Worm (Caenorhabditis elegans): Measurements from ENCODE around the gene spp-16.
A peak's percentile ranks its signal among the peaks of the same experiment; 100 is the strongest.

spp-16 gene

ce11 chrV:10931189-10931588 is 30.1 kb upstream of the spp-16 start, which contains the start of gene scvp-1:
scvp-1 (minus strand) TSS chrV:10931289.
- TF ChIP-seq mbf-1 (tag; optimal IDR thresholded peaks at IDR 0.05) (no peak), nhr-10 (tag; optimal IDR thresholded peaks at IDR 0.05) (no peak), nhr-77 (tag; optimal IDR thresholded peaks at IDR 0.05) (no peak), ztf-11 (tag; optimal IDR thresholded peaks at IDR 0.05) (no peak), ztf-4 (tag; optimal IDR thresholded peaks at IDR 0.05) (no peak), ztf-1 (GFP tag; conservative IDR thresholded peaks at IDR 0.05) (no peak), gmeb-1 (tag; optimal IDR thresholded peaks at IDR 0.05) (no peak), unc-55 (GFP tag; optimal IDR thresholded peaks at IDR 0.05) (no peak), nhr-12 (tag; optimal IDR thresholded peaks at IDR 0.05) (no peak), elt-3 (tag; optimal IDR thresholded peaks at IDR 0.05) (no peak), sma-9 (GFP tag; optimal IDR thresholded peaks at IDR 0.05) (no peak), sma-9 (tag; optimal IDR thresholded peaks at IDR 0.05) (no peak), ceh-82 (tag; optimal IDR thresholded peaks at IDR 0.05) (no peak)

- TF ChIP-seq peb-1 (tag; optimal IDR thresholded peaks at IDR 0.05): no peak
- TF ChIP-seq ama-1 (optimal IDR thresholded peaks at IDR 0.05): no peak
- peak; percentile 39 for TF ChIP-seq lin-11 (tag; optimal IDR thresholded peaks at IDR 0.05)
Observed at ce11 chrV:10929511-10929910, 28.4 kb upstream of the spp-16 start, which contains the start of gene F58B4.3. F58B4.3 (plus strand) TSS chrV:10929811.

ce11 chrV:10925658-10926057 is 24.6 kb upstream of the spp-16 start:
- no peak for TF ChIP-seq ztf-4 (tag; optimal IDR thresholded peaks at IDR 0.05)
- peak; percentile 35 for TF ChIP-seq lin-11 (tag; optimal IDR thresholded peaks at IDR 0.05)
- no peak for TF ChIP-seq mdl-1 (tag; optimal IDR thresholded peaks at IDR 0.05)
- TF ChIP-seq ZK546.5 (tag; optimal IDR thresholded peaks at IDR 0.05): no peak

ce11 chrV:10924731-10925130 is 23.6 kb upstream of the spp-16 start, which contains the start of gene F58B4.6:
F58B4.6 (plus strand) TSS chrV:10925031.
- no peak for TF ChIP-seq nhr-77 (tag; optimal IDR thresholded peaks at IDR 0.05)
- TF ChIP-seq lin-11 (tag; optimal IDR thresholded peaks at IDR 0.05): peak; percentile 12

- TF ChIP-seq nhr-77 (tag; optimal IDR thresholded peaks at IDR 0.05) (no peak), dmd-4 (tag; optimal IDR thresholded peaks at IDR 0.05) (no peak), lin-11 (tag; optimal IDR thresholded peaks at IDR 0.05) (no peak), nhr-25 (tag; optimal IDR thresholded peaks at IDR 0.05) (no peak), peb-1 (tag; optimal IDR thresholded peaks at IDR 0.05) (no peak), lin-39 (tag; optimal IDR thresholded peaks at IDR 0.05) (no peak), R02D3.7 (tag; optimal IDR thresholded peaks at IDR 0.05) (no peak), nhr-237 (tag; optimal IDR thresholded peaks at IDR 0.05) (no peak), sma-3 (GFP tag; optimal IDR thresholded peaks at IDR 0.05) (no peak), nhr-12 (tag; optimal IDR thresholded peaks at IDR 0.05) (no peak), crh-2 (tag; optimal IDR thresholded peaks at IDR 0.05) (no peak), nhr-23 (tag; optimal IDR thresholded peaks at IDR 0.05) (no peak), Y55F3AM.14 (GFP tag; optimal IDR thresholded peaks at IDR 0.05) (no peak), unc-62 (GFP tag; optimal IDR thresholded peaks at IDR 0.05) (no peak), F13H6.1 (tag; optimal IDR thresholded peaks at IDR 0.05) (no peak), fos-1 (tag; optimal IDR thresholded peaks at IDR 0.05) (no peak), aly-2 (tag; optimal IDR thresholded peaks at IDR 0.05) (no peak), ceh-82 (tag; optimal IDR thresholded peaks at IDR 0.05) (no peak)
Observed at ce11 chrV:10923229-10923628, 22.1 kb upstream of the spp-16 start, which contains the start of gene F58B4.7. F58B4.7 (minus strand) TSS chrV:10923329.

ce11 chrV:10921747-10922146 is 20.6 kb upstream of the spp-16 start, which contains the start of gene nas-31:
nas-31 (minus strand) TSS chrV:10921847.
- TF ChIP-seq dmd-4 (tag; optimal IDR thresholded peaks at IDR 0.05): no peak
- no peak for TF ChIP-seq ZK546.5 (tag; optimal IDR thresholded peaks at IDR 0.05)
- TF ChIP-seq nhr-6 (tag; optimal IDR thresholded peaks at IDR 0.05): no peak
- TF ChIP-seq crh-2 (tag; optimal IDR thresholded peaks at IDR 0.05): no peak
- no peak for TF ChIP-seq fos-1 (tag; optimal IDR thresholded peaks at IDR 0.05)
- no peak for TF ChIP-seq skn-1 (tag; optimal IDR thresholded peaks at IDR 0.05)
- no peak for TF ChIP-seq nhr-21 (tag; optimal IDR thresholded peaks at IDR 0.05)
- no peak for TF ChIP-seq elt-1 (tag; optimal IDR thresholded peaks at IDR 0.05)
- TF ChIP-seq C34F6.9 (tag; optimal IDR thresholded peaks at IDR 0.05): no peak
- TF ChIP-seq nhr-11 (tag; optimal IDR thresholded peaks at IDR 0.05): no peak
- TF ChIP-seq egl-27 (tag; optimal IDR thresholded peaks at IDR 0.05): no peak
- no peak for TF ChIP-seq mab-5 (tag; optimal IDR thresholded peaks at IDR 0.05)
- TF ChIP-seq nhr-237 (tag; optimal IDR thresholded peaks at IDR 0.05): no peak
- TF ChIP-seq ama-1 (optimal IDR thresholded peaks at IDR 0.05): no peak
- TF ChIP-seq snpc-4 (tag; optimal IDR thresholded peaks at IDR 0.05): no peak
- no peak for TF ChIP-seq elt-3 (tag; optimal IDR thresholded peaks at IDR 0.05)
